Worm (Caenorhabditis elegans) whole organism, L4 larva: ENCODE data around the gene smc-6.

Experiments used
- D1046.2 ChIP-seq: fragments of 200-800 bp; sonication (Bioruptor generic); IDR thresholded peaks from 2 replicates; pipeline ENCODE4 v1.3.6; 2022; ENCODE audit warnings: missing genetic modification characterization, missing compliant biosample characterization
- fkh-10 ChIP-seq: fragments of 150-350 bp; optimal IDR thresholded peaks from 2 replicates; lab custom pipeline; 2014; ENCODE audit warnings: missing biosample characterization, missing genetic modification reagents, missing genetic modification characterization
- jun-1 ChIP-seq: fragments of 150-350 bp; optimal IDR thresholded peaks from 2 replicates; lab custom pipeline; 2014; ENCODE audit warnings: missing biosample characterization, missing genetic modification reagents, missing genetic modification characterization
- lin-39 ChIP-seq: fragments of 150-350 bp; optimal IDR thresholded peaks from 2 replicates; lab custom pipeline; 2014; ENCODE audit warnings: missing biosample characterization, missing genetic modification reagents, missing genetic modification characterization
- lsy-2 ChIP-seq, 2 experiments: fragments of 150-350 bp in 1 of 2; sonication (generic microtip) in 1 of 2; optimal IDR thresholded peaks; 2 replicates each; lab custom pipeline; 2014 to 2017; ENCODE audit warnings: missing biosample characterization in 2 of 2, missing genetic modification characterization in 2 of 2
- nhr-237 ChIP-seq: sonication (generic microtip); optimal IDR thresholded peaks from 2 replicates; lab custom pipeline; 2017; ENCODE audit warnings: missing biosample characterization, missing genetic modification characterization
- nhr-28 ChIP-seq: fragments of 150-350 bp; optimal IDR thresholded peaks from 2 replicates; lab custom pipeline; 2014; ENCODE audit warnings: missing biosample characterization, missing genetic modification characterization
- snpc-4 ChIP-seq: fragments of 150-350 bp; optimal IDR thresholded peaks from 2 replicates; lab custom pipeline; 2014; ENCODE audit warnings: missing biosample characterization, missing genetic modification characterization
- unc-130 ChIP-seq: sonication (generic microtip); optimal IDR thresholded peaks from 2 replicates; lab custom pipeline; 2016; ENCODE audit warnings: missing genetic modification reagents, missing genetic modification characterization, missing compliant biosample characterization
- unc-39 ChIP-seq: sonication (generic microtip); optimal IDR thresholded peaks from 2 replicates; lab custom pipeline; 2017; ENCODE audit warnings: missing biosample characterization, missing genetic modification characterization
- unc-62 ChIP-seq, 3 experiments: fragments of 150-350 bp in 1 of 3; sonication (generic microtip); optimal IDR thresholded peaks in 2 of 3; peaks in 1 of 3; 1 replicate in 1 of 3; 2 replicates in 2 of 3; lab custom pipeline; 2014 to 2017; ENCODE audit warnings: missing biosample characterization in 3 of 3, missing genetic modification characterization in 3 of 3, missing genetic modification reagents in 3 of 3, missing genotype in 1 of 3

- TF ChIP-seq D1046.2 (GFP tag; lab: Robert Waterston, UW) = no peak
- no peak for TF ChIP-seq fkh-10
- TF ChIP-seq unc-39 (tag; lab: Kevin White, UChicago) = no peak
- TF ChIP-seq jun-1 (tag; lab: Kevin White, UChicago) = no peak
- no peak for TF ChIP-seq lsy-2 (tag; optimal IDR thresholded peaks at IDR 0.05; lab: Kevin White, UChicago)
- TF ChIP-seq nhr-28 (tag; lab: Kevin White, UChicago) = no peak
- no peak for TF ChIP-seq unc-130 (GFP tag; lab: Kevin White, UChicago)
- no peak for TF ChIP-seq snpc-4 (tag; lab: Kevin White, UChicago)
- TF ChIP-seq unc-62 (GFP tag; optimal IDR thresholded peaks at IDR 0.05 in 1 of 2; lab: Kevin White, UChicago) = no peak
- no peak for TF ChIP-seq unc-62 (tag; optimal IDR thresholded peaks at IDR 0.05; lab: Kevin White, UChicago)
- TF ChIP-seq lin-39 (tag; lab: Kevin White, UChicago) = no peak
- no peak for TF ChIP-seq nhr-237
Measured at ce11 chrII:11544714-11545113, 33.8 kb upstream of the smc-6 start, which contains the start of gene F54D5.9.
